Fruit fly (Drosophila melanogaster): ENCODE measurements around the gene AIMP2.

dm6 chr3L:15580487-15580886 lies 3.0 kb upstream of the AIMP2 start, which contains the start of the genes mrn and CG12301:
- TF ChIP-seq insv (optimal IDR thresholded peaks at IDR 0.05) (no peak), Sin3A (optimal IDR thresholded peaks at IDR 0.05) (no peak), psq (optimal IDR thresholded peaks at IDR 0.05) (no peak), h (optimal IDR thresholded peaks at IDR 0.05) (no peak), ttk (optimal IDR thresholded peaks at IDR 0.05) (no peak)

Measured in Kc167 (cell line).